Fruit fly (Drosophila melanogaster) whole organism, prepupa: ENCODE results near the gene mio.
A peak's percentile ranks its signal among the peaks of the same experiment; 100 is the strongest.

Source experiments
- Blimp-1 ChIP-seq: fragments of 200-800 bp; sonication (Bioruptor generic); optimal IDR thresholded peaks from 3 replicates; lab custom pipeline; 2017; ENCODE audit warnings: missing biosample characterization, missing genetic modification characterization, mild to moderate bottlenecking, moderate library complexity, missing genetic modification reagents
- CG10669 ChIP-seq: fragments of 200-800 bp; sonication (Bioruptor generic); optimal IDR thresholded peaks from 3 replicates; lab custom pipeline; 2018; ENCODE audit warnings: missing biosample characterization, mild to moderate bottlenecking, missing genetic modification characterization, moderate library complexity
- CG11294 ChIP-seq: fragments of 200-800 bp; sonication (Bioruptor generic); IDR thresholded peaks from 2 replicates; pipeline ENCODE4 v1.3.6; 2022; ENCODE audit warnings: missing biosample characterization, missing genetic modification characterization
- CG11762 ChIP-seq: fragments of 200-800 bp; sonication (Bioruptor generic); optimal IDR thresholded peaks from 3 replicates; lab custom pipeline; 2016; ENCODE audit warnings: missing biosample characterization, missing genetic modification characterization; ENCODE audit not compliant: insufficient read depth
- CG11902 ChIP-seq: fragments of 200-800 bp; sonication (Bioruptor generic); optimal IDR thresholded peaks from 3 replicates; lab custom pipeline; 2016; ENCODE audit warnings: missing biosample characterization, missing genetic modification characterization
- CG1621 ChIP-seq: fragments of 200-800 bp; sonication (Bioruptor generic); optimal IDR thresholded peaks from 3 replicates; lab custom pipeline; 2018; ENCODE audit warnings: missing biosample characterization, mild to moderate bottlenecking, missing genetic modification characterization
- CG16779 ChIP-seq: fragments of 200-800 bp; sonication (Bioruptor generic); optimal IDR thresholded peaks from 3 replicates; lab custom pipeline; 2017; ENCODE audit warnings: missing biosample characterization, mild to moderate bottlenecking, missing genetic modification characterization
- CG31627 ChIP-seq: fragments of 200-800 bp; sonication (Bioruptor generic); optimal IDR thresholded peaks from 3 replicates; lab custom pipeline; 2016; ENCODE audit warnings: missing biosample characterization, missing genetic modification characterization
- CG34406 ChIP-seq: fragments of 200-800 bp; sonication (Bioruptor generic); optimal IDR thresholded peaks from 3 replicates; lab custom pipeline; 2016; ENCODE audit warnings: missing biosample characterization, missing genetic modification characterization
- CG6276 ChIP-seq: fragments of 200-800 bp; sonication (Bioruptor generic); optimal IDR thresholded peaks from 2 replicates; lab custom pipeline; 2017; ENCODE audit warnings: missing biosample characterization, mild to moderate bottlenecking, missing genetic modification characterization
- CG6854 ChIP-seq: fragments of 200-800 bp; sonication (Bioruptor generic); optimal IDR thresholded peaks from 2 replicates; lab custom pipeline; 2017; ENCODE audit warnings: missing biosample characterization, mild to moderate bottlenecking, missing genetic modification characterization
- CG8319 ChIP-seq: fragments of 200-800 bp; sonication (Bioruptor generic); optimal IDR thresholded peaks from 3 replicates; lab custom pipeline; 2016; ENCODE audit warnings: missing biosample characterization, missing genetic modification characterization
- CG8632 ChIP-seq: fragments of 200-800 bp; sonication (Bioruptor generic); optimal IDR thresholded peaks from 3 replicates; lab custom pipeline; 2016; ENCODE audit warnings: missing biosample characterization, missing genetic modification characterization
- CG9139 ChIP-seq: fragments of 200-800 bp; sonication (Bioruptor generic); optimal IDR thresholded peaks from 3 replicates; lab custom pipeline; 2017; ENCODE audit warnings: missing biosample characterization, mild to moderate bottlenecking, missing genetic modification characterization
- Eip78C ChIP-seq: fragments of 200-800 bp; sonication (Bioruptor generic); peaks from one replicate; lab custom pipeline; 2016; ENCODE audit warnings: missing biosample characterization, missing genetic modification characterization
- Ets96B ChIP-seq: fragments of 200-800 bp; optimal IDR thresholded peaks from 2 replicates; lab custom pipeline; 2019; ENCODE audit warnings: missing biosample characterization, mild to moderate bottlenecking, missing genetic modification characterization, moderate library complexity
- Hr38 ChIP-seq: sonication (Bioruptor generic); optimal IDR thresholded peaks from 2 replicates; lab custom pipeline; 2016; ENCODE audit warnings: missing biosample characterization, missing genetic modification characterization
- Hr39 ChIP-seq: fragments of 200-800 bp; sonication (Bioruptor generic); optimal IDR thresholded peaks from 2 replicates; lab custom pipeline; 2016; ENCODE audit warnings: missing biosample characterization, missing genetic modification characterization
- Hr4 ChIP-seq: fragments of 200-800 bp; sonication (Bioruptor generic); optimal IDR thresholded peaks from 3 replicates; lab custom pipeline; 2016; ENCODE audit warnings: missing biosample characterization, missing genetic modification characterization
- Lpt ChIP-seq: fragments of 200-800 bp; sonication (Bioruptor generic); optimal IDR thresholded peaks from 3 replicates; lab custom pipeline; 2016; ENCODE audit warnings: missing biosample characterization, missing genetic modification characterization
- Met ChIP-seq: fragments of 200-800 bp; sonication (Bioruptor generic); optimal IDR thresholded peaks from 3 replicates; lab custom pipeline; 2016; ENCODE audit warnings: missing biosample characterization, missing genetic modification characterization
- OdsH ChIP-seq: fragments of 200-800 bp; sonication (Bioruptor generic); optimal IDR thresholded peaks from 3 replicates; lab custom pipeline; 2016; ENCODE audit warnings: missing biosample characterization, missing genetic modification characterization
- Sox14 ChIP-seq: fragments of 200-800 bp; sonication (Bioruptor generic); optimal IDR thresholded peaks from 3 replicates; lab custom pipeline; 2016; ENCODE audit warnings: missing biosample characterization, missing genetic modification characterization
- Sox15 ChIP-seq: fragments of 200-800 bp; sonication (Bioruptor generic); optimal IDR thresholded peaks from 3 replicates; lab custom pipeline; 2016; ENCODE audit warnings: missing biosample characterization, missing genetic modification characterization
- achi ChIP-seq: fragments of 200-800 bp; sonication (Bioruptor generic); optimal IDR thresholded peaks from 3 replicates; lab custom pipeline; 2016; ENCODE audit warnings: missing biosample characterization, missing genetic modification characterization
- cyc ChIP-seq: fragments of 200-800 bp; sonication (Bioruptor generic); optimal IDR thresholded peaks from 3 replicates; lab custom pipeline; 2016; ENCODE audit warnings: missing biosample characterization, missing genetic modification characterization
- esn ChIP-seq: fragments of 200-800 bp; sonication (Bioruptor generic); optimal IDR thresholded peaks from 2 replicates; lab custom pipeline; 2016; ENCODE audit warnings: missing biosample characterization, mild to moderate bottlenecking, missing genetic modification characterization, moderate library complexity
- fkh ChIP-seq: fragments of 200-800 bp; sonication (Bioruptor generic); optimal IDR thresholded peaks from 3 replicates; lab custom pipeline; 2017; ENCODE audit warnings: missing biosample characterization, mild to moderate bottlenecking, missing genetic modification characterization, moderate library complexity
- salr ChIP-seq, 2 experiments: fragments of 200-800 bp; sonication (Bioruptor generic); optimal IDR thresholded peaks; 3 replicates each; lab custom pipeline; 2016 to 2018; ENCODE audit warnings: missing biosample characterization in 2 of 2, missing genetic modification characterization in 2 of 2, mild to moderate bottlenecking in 1 of 2
- spab ChIP-seq: fragments of 200-800 bp; sonication (Bioruptor generic); optimal IDR thresholded peaks from 2 replicates; lab custom pipeline; 2017; ENCODE audit warnings: missing biosample characterization, mild to moderate bottlenecking, missing genetic modification characterization, missing genetic modification reagents
- svp ChIP-seq: fragments of 200-800 bp; sonication (Bioruptor generic); peaks from one replicate; lab custom pipeline; 2016; ENCODE audit warnings: missing biosample characterization, missing genetic modification characterization
- topi ChIP-seq: fragments of 200-800 bp; sonication (Bioruptor generic); optimal IDR thresholded peaks from 3 replicates; lab custom pipeline; 2016; ENCODE audit warnings: missing biosample characterization, missing genetic modification characterization
- vri ChIP-seq: fragments of 200-800 bp; sonication (Bioruptor generic); optimal IDR thresholded peaks from 3 replicates; lab custom pipeline; 2016; ENCODE audit warnings: missing biosample characterization, mild to moderate bottlenecking, missing genetic modification characterization

Gene mio

dm6 chr2L:2249578-2249977, 32.5 kb downstream of the mio start (continued):
- TF ChIP-seq salr (GFP tag; optimal IDR thresholded peaks at IDR 0.05; lab: Kevin White, UChicago) (no peak), CG11294 (GFP tag; lab: Robert Waterston, UW) (no peak), Met (GFP tag; lab: Kevin White, UChicago) (no peak), Blimp-1 (GFP tag; lab: Kevin White, UChicago) (no peak), Lpt (GFP tag; lab: Kevin White, UChicago) (no peak), fkh (GFP tag; lab: Kevin White, UChicago) (no peak), OdsH (GFP tag; lab: Kevin White, UChicago) (peak; percentile 13)

DNA sequence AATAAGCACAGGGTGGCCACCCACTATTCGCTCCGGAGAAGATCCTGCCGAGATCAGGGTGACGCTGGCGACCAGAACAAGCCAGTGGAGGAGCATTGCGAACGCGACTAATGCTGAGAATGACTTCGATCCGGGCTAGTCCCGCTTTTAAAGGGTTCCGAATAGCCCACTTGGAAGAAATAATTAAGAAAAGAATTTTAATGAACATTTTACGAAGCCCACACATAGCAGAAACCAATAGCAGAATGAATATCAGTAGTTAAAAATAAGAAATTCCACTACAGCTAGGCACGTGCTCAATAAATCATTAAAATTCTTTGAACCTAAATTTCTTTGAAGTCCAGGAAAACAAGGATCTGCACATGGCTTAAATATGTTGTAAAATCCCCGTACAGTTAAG, 34.1 kb downstream of the mio start, which contains the start of gene Ser12:
Gene Ser12 (minus strand): TSS at position 101 of the 400 bp plus-strand sequence.
- TF ChIP-seq svp (GFP tag; lab: Kevin White, UChicago), result no peak
- no peak for TF ChIP-seq Hr38 (GFP tag; lab: Kevin White, UChicago)
- no peak for TF ChIP-seq CG10669
- TF ChIP-seq CG9139 (GFP tag; lab: Kevin White, UChicago), result no peak
- no peak for TF ChIP-seq Sox14 (GFP tag; lab: Kevin White, UChicago)
- TF ChIP-seq CG8319 (GFP tag; lab: Kevin White, UChicago), result no peak
- TF ChIP-seq Lpt (GFP tag; lab: Kevin White, UChicago), result no peak
- TF ChIP-seq esn, result no peak
- TF ChIP-seq CG11762 (GFP tag; lab: Kevin White, UChicago), result no peak
- no peak for TF ChIP-seq CG11902

- TF ChIP-seq Hr39 (GFP tag; lab: Kevin White, UChicago), result no peak
- no peak for TF ChIP-seq fkh (GFP tag; lab: Kevin White, UChicago)
- no peak for TF ChIP-seq spab (GFP tag; lab: Kevin White, UChicago)
- TF ChIP-seq OdsH (GFP tag; lab: Kevin White, UChicago), result no peak
- TF ChIP-seq CG34406 (GFP tag; lab: Kevin White, UChicago), result no peak
- TF ChIP-seq CG9139 (GFP tag; lab: Kevin White, UChicago), result no peak
- no peak for TF ChIP-seq Met (GFP tag; lab: Kevin White, UChicago)
- TF ChIP-seq Ets96B (tag; lab: Kevin White, UChicago), result no peak
- no peak for TF ChIP-seq vri (GFP tag; lab: Kevin White, UChicago)
- no peak for TF ChIP-seq CG1621
- no peak for TF ChIP-seq CG8632 (GFP tag; lab: Kevin White, UChicago)
- no peak for TF ChIP-seq CG31627 (GFP tag; lab: Kevin White, UChicago)
- TF ChIP-seq, all 60 proteins: peak for 0
These were observed 35.2 kb downstream of the mio start, which contains the start of gene CG17239 for dm6 chr2L:2252241-2252640. TSS of gene CG17239 (minus strand) at chr2L:2252341.

DNA sequence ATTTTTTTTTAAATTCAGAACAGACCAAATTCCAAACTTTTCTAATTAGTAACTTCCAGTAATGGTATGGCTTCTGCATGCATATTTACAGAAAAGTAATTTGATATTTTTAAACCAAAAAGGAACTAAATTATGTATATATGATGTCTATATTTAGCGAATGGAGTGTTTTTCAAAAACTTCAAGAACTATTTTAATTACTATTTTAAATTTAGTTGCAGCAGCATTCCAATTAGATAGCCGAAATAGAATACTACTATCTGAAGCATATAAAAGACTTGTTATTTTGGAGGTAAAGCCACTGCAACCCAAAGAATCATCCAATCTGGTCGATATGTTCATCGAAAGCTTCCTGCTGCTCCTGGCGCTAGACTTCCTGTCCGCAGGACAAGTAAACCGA, 35.7 kb downstream of the mio start, which contains the start of gene CG17234:
Gene CG17234 (plus strand): TSS at position 301 of the 400 bp plus-strand sequence.
- no peak for TF ChIP-seq Sox15 (GFP tag; lab: Kevin White, UChicago)
- no peak for TF ChIP-seq CG11762 (GFP tag; lab: Kevin White, UChicago)
- no peak for TF ChIP-seq CG6854 (GFP tag; lab: Kevin White, UChicago)
- no peak for TF ChIP-seq svp (GFP tag; lab: Kevin White, UChicago)
- no peak for TF ChIP-seq CG34406 (GFP tag; lab: Kevin White, UChicago)
- TF ChIP-seq CG9139 (GFP tag; lab: Kevin White, UChicago), result no peak
- no peak for TF ChIP-seq Hr4
- no peak for TF ChIP-seq topi (GFP tag; lab: Kevin White, UChicago)
- TF ChIP-seq CG10669, result no peak
- TF ChIP-seq CG6276, result no peak
- TF ChIP-seq salr (GFP tag; optimal IDR thresholded peaks at IDR 0.05; lab: Kevin White, UChicago), result no peak
- TF ChIP-seq Eip78C (GFP tag; lab: Kevin White, UChicago), result no peak
- TF ChIP-seq CG16779 (tag; lab: Kevin White, UChicago), result no peak

DNA sequence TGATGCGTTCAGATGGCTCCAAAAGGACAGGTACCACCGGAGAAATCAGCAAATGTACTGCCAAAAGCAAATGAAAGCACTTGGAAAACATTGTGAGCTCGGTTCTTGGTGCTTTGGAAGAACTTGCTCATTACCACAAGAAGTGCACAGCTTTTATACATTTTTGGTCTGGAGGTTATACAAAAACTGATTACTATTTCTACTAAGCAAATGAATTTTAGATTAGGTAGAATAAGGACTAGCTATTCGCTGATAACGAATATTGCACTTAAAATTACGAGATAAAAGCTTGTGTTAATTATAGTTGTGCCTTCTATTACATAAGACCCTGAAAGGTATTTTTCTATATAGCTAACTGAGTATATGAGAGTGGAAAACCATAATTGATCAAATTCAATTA, 37.9 kb downstream of the mio start, which contains the start of gene Send1:
Gene Send1 (minus strand): TSS at position 101 of the 400 bp plus-strand sequence.
- no peak for TF ChIP-seq achi (GFP tag; lab: Kevin White, UChicago)
- TF ChIP-seq cyc, result no peak
